Worm (Caenorhabditis elegans) whole organism, L4/young adult: ENCODE results near the gene C14A4.9.

Source experiments
- dao-5 ChIP-seq: sonication (generic microtip); optimal IDR thresholded peaks from 2 replicates; lab custom pipeline; 2016; ENCODE audit warnings: missing genotype, missing genetic modification characterization, moderate library complexity, missing compliant biosample characterization
- him-1 ChIP-seq: sonication (generic microtip); optimal IDR thresholded peaks from 2 replicates; lab custom pipeline; 2016; ENCODE audit warnings: missing genotype, missing genetic modification reagents, missing genetic modification characterization, missing compliant biosample characterization

DNA sequence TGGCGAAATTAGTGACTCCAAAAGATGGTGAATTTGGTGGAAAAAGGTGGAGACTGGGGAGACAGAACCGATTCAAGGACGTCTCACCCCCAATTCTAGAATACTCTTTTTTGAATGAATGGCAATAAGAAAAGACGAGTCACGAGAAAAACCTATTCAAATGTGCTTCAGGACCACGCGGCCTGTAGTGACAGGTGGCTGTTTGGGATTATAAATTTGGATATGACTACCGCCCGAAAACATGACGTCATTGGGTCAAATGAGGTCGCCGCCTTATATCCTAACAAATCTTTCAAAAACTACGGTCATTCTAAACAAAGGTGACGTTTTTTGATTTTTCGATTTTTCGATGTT, 45.1 kb upstream of the C14A4.9 start:
- TF ChIP-seq him-1 (tag; lab: Kevin White, UChicago) (no peak), dao-5 (tag; lab: Kevin White, UChicago) (no peak)
